Worm (Caenorhabditis elegans): Measurements from ENCODE around the gene ZC21.8.

The ZC21.8 gene

ce11 chrIII:8519886-8520285, at the start of gene ZC21.8:
Gene ZC21.8, minus strand, starts transcription at chrIII:8519986.
- TF ChIP-seq him-1 (tag; optimal IDR thresholded peaks at IDR 0.05) (no peak), W03F9.2 (tag; optimal IDR thresholded peaks at IDR 0.05) (no peak), dao-5 (tag; optimal IDR thresholded peaks at IDR 0.05) (no peak)

- no peak for TF ChIP-seq him-1 (tag; optimal IDR thresholded peaks at IDR 0.05)
- no peak for TF ChIP-seq dao-5 (tag; optimal IDR thresholded peaks at IDR 0.05)
- no peak for TF ChIP-seq W03F9.2 (tag; optimal IDR thresholded peaks at IDR 0.05)
Observed at ce11 chrIII:8564372-8564771, 44.6 kb upstream of the ZC21.8 start.

ce11 chrIII:8560836-8561235, 41.0 kb upstream of the ZC21.8 start, which contains the start of gene acdh-6:
Gene acdh-6, plus strand, starts transcription at chrIII:8561136.
- TF ChIP-seq W03F9.2 (tag; optimal IDR thresholded peaks at IDR 0.05) (no peak), dao-5 (tag; optimal IDR thresholded peaks at IDR 0.05) (no peak), him-1 (tag; optimal IDR thresholded peaks at IDR 0.05) (no peak)

- TF ChIP-seq W03F9.2 (tag; optimal IDR thresholded peaks at IDR 0.05) (no peak), him-1 (tag; optimal IDR thresholded peaks at IDR 0.05) (no peak), dao-5 (tag; optimal IDR thresholded peaks at IDR 0.05) (no peak)
Observed at ce11 chrIII:8560398-8560797, 40.6 kb upstream of the ZC21.8 start.

ce11 chrIII:8556836-8557385, 37.1 kb upstream of the ZC21.8 start, which contains the start of gene C02D5.2:
Gene C02D5.2, plus strand, starts transcription at chrIII:8557335.
- TF ChIP-seq dao-5 (tag; optimal IDR thresholded peaks at IDR 0.05), result no peak
- TF ChIP-seq W03F9.2 (tag; optimal IDR thresholded peaks at IDR 0.05), result no peak
- TF ChIP-seq him-1 (tag; optimal IDR thresholded peaks at IDR 0.05), result no peak

ce11 chrIII:8555682-8556081, 35.9 kb upstream of the ZC21.8 start:
- TF ChIP-seq W03F9.2 (tag; optimal IDR thresholded peaks at IDR 0.05) (no peak), dao-5 (tag; optimal IDR thresholded peaks at IDR 0.05) (no peak), him-1 (tag; optimal IDR thresholded peaks at IDR 0.05) (no peak)

- TF ChIP-seq W03F9.2 (tag; optimal IDR thresholded peaks at IDR 0.05), result no peak
- no peak for TF ChIP-seq dao-5 (tag; optimal IDR thresholded peaks at IDR 0.05)
- no peak for TF ChIP-seq him-1 (tag; optimal IDR thresholded peaks at IDR 0.05)
Observed at ce11 chrIII:8554472-8554871, 34.7 kb upstream of the ZC21.8 start, which contains the start of gene gsto-2. Gene gsto-2, plus strand, starts transcription at chrIII:8554772.

- TF ChIP-seq W03F9.2 (tag; optimal IDR thresholded peaks at IDR 0.05), result no peak
- TF ChIP-seq him-1 (tag; optimal IDR thresholded peaks at IDR 0.05), result no peak
- TF ChIP-seq dao-5 (tag; optimal IDR thresholded peaks at IDR 0.05), result no peak
Observed at ce11 chrIII:8552125-8552524, 32.3 kb upstream of the ZC21.8 start, which contains the start of gene C02D5.4. Gene C02D5.4, plus strand, starts transcription at chrIII:8552165.

ce11 chrIII:8551705-8552104, 31.9 kb upstream of the ZC21.8 start:
- TF ChIP-seq dao-5 (tag; optimal IDR thresholded peaks at IDR 0.05), result no peak
- TF ChIP-seq him-1 (tag; optimal IDR thresholded peaks at IDR 0.05), result no peak
- TF ChIP-seq W03F9.2 (tag; optimal IDR thresholded peaks at IDR 0.05), result no peak

- no peak for TF ChIP-seq him-1 (tag; optimal IDR thresholded peaks at IDR 0.05)
- TF ChIP-seq dao-5 (tag; optimal IDR thresholded peaks at IDR 0.05), result no peak
- TF ChIP-seq W03F9.2 (tag; optimal IDR thresholded peaks at IDR 0.05), result no peak
Observed at ce11 chrIII:8545515-8545914, 25.7 kb upstream of the ZC21.8 start, which contains the start of gene ZC21.6. Gene ZC21.6, minus strand, starts transcription at chrIII:8545615.

ce11 chrIII:8535445-8535844, 15.7 kb upstream of the ZC21.8 start:
- TF ChIP-seq W03F9.2 (tag; optimal IDR thresholded peaks at IDR 0.05) (no peak), him-1 (tag; optimal IDR thresholded peaks at IDR 0.05) (no peak), dao-5 (tag; optimal IDR thresholded peaks at IDR 0.05) (no peak)

- TF ChIP-seq him-1 (tag; optimal IDR thresholded peaks at IDR 0.05) (no peak), dao-5 (tag; optimal IDR thresholded peaks at IDR 0.05) (no peak), W03F9.2 (tag; optimal IDR thresholded peaks at IDR 0.05) (no peak)
Observed at ce11 chrIII:8534647-8535181, 14.9 kb upstream of the ZC21.8 start, which contains the start of gene trp-1. Gene trp-1, plus strand, starts transcription at chrIII:8535131.

ce11 chrIII:8533900-8534299, 14.1 kb upstream of the ZC21.8 start:
- TF ChIP-seq him-1 (tag; optimal IDR thresholded peaks at IDR 0.05), result no peak

ce11 chrIII:8529772-8530171, 10.0 kb upstream of the ZC21.8 start, which contains the start of gene ZC21.10:
Gene ZC21.10, plus strand, starts transcription at chrIII:8530072.
- no peak for TF ChIP-seq W03F9.2 (tag; optimal IDR thresholded peaks at IDR 0.05)
- no peak for TF ChIP-seq him-1 (tag; optimal IDR thresholded peaks at IDR 0.05)
- TF ChIP-seq dao-5 (tag; optimal IDR thresholded peaks at IDR 0.05), result no peak

ce11 chrIII:8529002-8529401, 9.2 kb upstream of the ZC21.8 start:
- no peak for TF ChIP-seq him-1 (tag; optimal IDR thresholded peaks at IDR 0.05)
- no peak for TF ChIP-seq W03F9.2 (tag; optimal IDR thresholded peaks at IDR 0.05)
- TF ChIP-seq dao-5 (tag; optimal IDR thresholded peaks at IDR 0.05), result no peak
